Fruit fly (Drosophila melanogaster): ENCODE data around the gene Takl2.

dm6 chr3R:22755187-22755777 lies 21.6 kb upstream of the Takl2 start:
- TF ChIP-seq CG8478 (optimal IDR thresholded peaks at IDR 0.05) (no peak), CTCF (optimal IDR thresholded peaks at IDR 0.05) (no peak)
